Worm (Caenorhabditis elegans): ENCODE measurements around the gene K10C2.8.
A peak's percentile ranks its signal among the peaks of the same experiment; 100 is the strongest.

The K10C2.8 gene

DNA sequence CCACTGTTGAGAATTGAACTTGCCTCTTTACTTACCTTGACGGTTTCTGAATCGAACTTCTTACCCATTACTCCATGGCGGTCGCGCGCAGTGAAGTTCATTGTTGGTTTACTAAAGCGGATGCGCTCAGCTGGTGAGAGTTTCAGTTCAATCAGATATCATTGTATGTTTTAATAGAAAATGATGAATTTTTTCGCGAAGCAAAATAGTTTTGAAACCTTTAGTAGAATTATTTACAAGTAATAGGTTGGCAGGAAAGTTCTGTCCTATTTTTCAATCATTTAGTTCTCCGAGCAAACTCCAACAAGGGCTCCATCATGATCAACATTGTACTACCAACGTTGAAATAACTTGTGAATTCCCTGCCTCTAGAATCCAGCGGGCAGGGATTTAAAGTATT lies 30.0 kb upstream of the K10C2.8 start, which contains the start of gene C15B12.3:
Gene C15B12.3 (minus strand): TSS at position 101 of the 400 bp plus-strand sequence.
- no peak for TF ChIP-seq dmd-4 (tag; optimal IDR thresholded peaks at IDR 0.05)
- no peak for TF ChIP-seq lsy-2 (tag; optimal IDR thresholded peaks at IDR 0.05)
- no peak for TF ChIP-seq nhr-77 (tag; optimal IDR thresholded peaks at IDR 0.05)
- TF ChIP-seq snpc-4 (tag; optimal IDR thresholded peaks at IDR 0.05), result no peak
- no peak for TF ChIP-seq ztf-4 (tag; optimal IDR thresholded peaks at IDR 0.05)
- no peak for TF ChIP-seq elt-1 (tag; optimal IDR thresholded peaks at IDR 0.05)
- no peak for TF ChIP-seq R02D3.7 (tag; optimal IDR thresholded peaks at IDR 0.05)
- TF ChIP-seq C34F6.9 (tag; optimal IDR thresholded peaks at IDR 0.05), result no peak
- TF ChIP-seq egl-27 (tag; optimal IDR thresholded peaks at IDR 0.05), result no peak
- no peak for TF ChIP-seq crh-2 (tag; optimal IDR thresholded peaks at IDR 0.05)
- TF ChIP-seq ceh-82 (tag; optimal IDR thresholded peaks at IDR 0.05), result no peak
- TF ChIP-seq sma-9 (GFP tag; optimal IDR thresholded peaks at IDR 0.05), result no peak
- no peak for TF ChIP-seq sma-9 (tag; optimal IDR thresholded peaks at IDR 0.05)
- no peak for TF ChIP-seq nhr-21 (tag; optimal IDR thresholded peaks at IDR 0.05)
- no peak for TF ChIP-seq gmeb-1 (tag; optimal IDR thresholded peaks at IDR 0.05)
- no peak for TF ChIP-seq mab-5 (tag; optimal IDR thresholded peaks at IDR 0.05)

DNA sequence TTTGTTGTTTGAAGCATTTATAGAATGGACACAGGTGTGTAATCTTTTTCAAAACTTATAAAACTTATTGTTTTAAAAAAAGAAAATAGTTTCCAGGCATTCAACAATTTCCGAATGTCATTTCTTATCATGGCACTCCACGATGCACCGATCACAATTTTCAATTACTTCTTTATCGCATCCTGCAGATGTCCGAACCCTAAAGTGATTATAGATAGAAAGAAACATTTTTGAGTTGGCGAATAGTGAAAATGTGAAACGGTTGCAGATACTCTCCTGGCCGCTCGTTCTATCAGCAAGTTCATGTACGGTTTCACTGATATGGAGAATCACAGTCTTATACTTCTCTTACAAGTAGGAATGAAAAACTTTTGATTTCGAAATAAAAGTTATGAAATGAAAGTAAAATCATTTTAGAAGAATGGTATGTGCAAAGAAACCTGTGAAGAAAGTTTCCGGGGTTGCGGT lies 25.6 kb upstream of the K10C2.8 start, which contains the start of gene C15B12.2:
Gene C15B12.2 (plus strand): TSS at position 418 of the 468 bp plus-strand sequence.
- TF ChIP-seq crh-2 (tag; optimal IDR thresholded peaks at IDR 0.05) (peak; percentile 31), sma-9 (GFP tag; optimal IDR thresholded peaks at IDR 0.05) (peak; percentile 46), sma-9 (tag; optimal IDR thresholded peaks at IDR 0.05) (no peak), fos-1 (tag; optimal IDR thresholded peaks at IDR 0.05) (peak; percentile 71), nhr-10 (tag; optimal IDR thresholded peaks at IDR 0.05) (no peak)

DNA sequence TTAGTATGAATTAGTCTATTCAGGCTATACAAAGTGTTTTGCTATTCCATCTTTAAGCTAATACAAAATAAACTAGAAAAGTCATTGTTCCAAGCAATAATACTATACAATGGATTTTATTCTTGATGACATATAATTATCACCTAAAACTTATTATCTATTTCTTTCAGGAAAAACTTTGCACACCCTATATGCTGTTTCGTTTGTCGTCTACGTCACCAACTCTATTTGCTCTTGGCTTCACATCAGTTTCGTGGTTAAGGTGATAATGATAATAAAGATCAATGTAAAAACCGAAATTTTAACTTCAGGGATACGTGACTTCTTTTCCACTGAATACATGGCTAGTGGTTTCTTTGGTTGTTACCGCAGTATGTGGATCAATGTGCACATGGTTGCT lies 25.0 kb upstream of the K10C2.8 start:
- TF ChIP-seq elt-1 (tag; optimal IDR thresholded peaks at IDR 0.05), result no peak
- TF ChIP-seq sma-9 (GFP tag; optimal IDR thresholded peaks at IDR 0.05), result peak; percentile 34
- TF ChIP-seq sma-9 (tag; optimal IDR thresholded peaks at IDR 0.05), result no peak
- peak; percentile 55 for TF ChIP-seq fos-1 (tag; optimal IDR thresholded peaks at IDR 0.05)

DNA sequence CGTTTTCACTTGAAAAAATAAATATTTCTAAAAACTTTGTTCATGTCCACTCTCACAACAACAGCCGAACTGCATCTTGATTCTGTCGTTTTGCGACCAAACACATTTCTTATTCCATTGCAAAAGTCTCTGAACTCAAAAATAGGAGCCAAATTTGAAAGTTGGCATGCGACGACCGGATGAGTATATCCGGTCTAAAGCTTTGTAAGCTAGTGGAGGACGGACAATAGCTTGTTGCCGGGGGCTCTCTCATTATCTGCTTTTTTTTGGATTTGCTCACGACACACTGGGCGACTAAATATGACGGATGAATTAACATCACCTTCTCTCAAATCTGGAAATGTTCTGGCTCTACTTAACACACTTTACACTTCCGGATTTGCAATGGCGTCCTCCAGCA lies 24.3 kb upstream of the K10C2.8 start, which contains the start of gene K04E7.1:
Gene K04E7.1 (plus strand): TSS at position 301 of the 400 bp plus-strand sequence.
- TF ChIP-seq nhr-11 (tag; optimal IDR thresholded peaks at IDR 0.05) (no peak), alr-1 (tag; optimal IDR thresholded peaks at IDR 0.05) (no peak), dmd-4 (tag; optimal IDR thresholded peaks at IDR 0.05) (no peak), gmeb-1 (tag; optimal IDR thresholded peaks at IDR 0.05) (no peak), skn-1 (tag; optimal IDR thresholded peaks at IDR 0.05) (no peak), sem-4 (tag; optimal IDR thresholded peaks at IDR 0.05) (no peak)

DNA sequence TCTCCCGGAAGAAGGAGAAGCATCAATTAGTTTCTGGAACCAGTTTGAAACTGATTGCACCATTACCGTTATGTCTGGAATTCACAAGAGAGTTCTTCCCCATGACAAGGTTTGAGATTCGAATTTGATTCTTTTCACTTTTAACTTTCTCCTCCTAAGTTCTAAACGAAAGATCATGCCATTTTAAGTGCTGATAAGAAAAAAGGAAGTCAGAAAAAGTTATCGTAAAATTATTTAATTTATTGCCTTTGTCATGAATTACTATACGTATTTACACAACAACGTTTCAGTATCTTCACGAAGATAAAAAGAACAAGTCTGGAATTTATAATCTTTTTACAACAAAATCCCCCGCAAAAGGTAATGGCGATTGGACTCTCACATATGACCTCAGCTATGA lies 22.7 kb upstream of the K10C2.8 start:
- TF ChIP-seq ceh-16 (tag; optimal IDR thresholded peaks at IDR 0.05) (no peak), fos-1 (tag; optimal IDR thresholded peaks at IDR 0.05) (peak; percentile 44), blmp-1 (tag; optimal IDR thresholded peaks at IDR 0.05; ENCODE audit: insufficient read depth) (no peak), elt-3 (tag; optimal IDR thresholded peaks at IDR 0.05) (no peak), crh-2 (tag; optimal IDR thresholded peaks at IDR 0.05) (peak; percentile 5)

DNA sequence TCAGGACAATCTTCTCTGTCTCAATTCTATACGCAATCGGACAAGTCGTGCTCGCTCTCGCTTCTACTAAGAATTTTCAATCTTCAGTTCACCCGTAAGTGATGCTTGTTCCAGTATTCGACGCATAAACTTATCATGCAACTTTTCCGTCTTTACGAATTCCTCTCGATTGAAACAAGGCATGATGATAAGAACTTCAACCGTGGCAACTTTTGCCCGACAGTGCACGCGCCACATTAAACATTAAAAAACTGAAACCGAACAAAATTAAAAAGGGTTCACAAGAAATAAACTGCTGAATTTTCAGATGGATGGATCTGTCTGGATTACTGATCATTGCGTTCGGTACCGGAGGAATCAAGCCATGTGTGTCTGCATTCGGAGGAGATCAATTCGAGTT lies 21.0 kb upstream of the K10C2.8 start:
- peak; percentile 29 for TF ChIP-seq fos-1 (tag; optimal IDR thresholded peaks at IDR 0.05)
- no peak for TF ChIP-seq ZK546.5 (tag; optimal IDR thresholded peaks at IDR 0.05)

DNA sequence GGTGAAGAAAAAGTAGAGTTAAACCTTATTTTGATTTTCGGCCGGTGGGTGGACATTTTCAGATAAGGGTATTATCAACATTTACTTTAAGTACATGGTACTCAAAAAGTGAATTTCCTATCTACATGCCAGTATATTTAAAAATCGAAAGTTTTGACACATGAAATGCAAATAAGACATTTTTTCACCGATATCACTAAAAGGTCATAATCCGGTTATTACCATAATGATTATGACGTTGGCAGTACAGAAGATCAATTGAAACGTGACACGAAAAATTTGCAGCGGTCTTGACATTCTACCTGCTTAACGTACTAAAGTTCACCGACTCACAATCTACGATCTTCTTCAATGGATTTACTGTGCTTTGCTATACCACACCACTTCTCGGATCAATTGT lies 20.6 kb upstream of the K10C2.8 start:
- TF ChIP-seq sma-3 (GFP tag; optimal IDR thresholded peaks at IDR 0.05) (no peak), nhr-11 (tag; optimal IDR thresholded peaks at IDR 0.05) (no peak), elt-3 (tag; optimal IDR thresholded peaks at IDR 0.05) (no peak), aly-2 (tag; optimal IDR thresholded peaks at IDR 0.05) (no peak), gmeb-1 (tag; optimal IDR thresholded peaks at IDR 0.05) (peak; percentile 17), sma-9 (GFP tag; optimal IDR thresholded peaks at IDR 0.05) (peak; percentile 9), sma-9 (tag; optimal IDR thresholded peaks at IDR 0.05) (no peak)

DNA sequence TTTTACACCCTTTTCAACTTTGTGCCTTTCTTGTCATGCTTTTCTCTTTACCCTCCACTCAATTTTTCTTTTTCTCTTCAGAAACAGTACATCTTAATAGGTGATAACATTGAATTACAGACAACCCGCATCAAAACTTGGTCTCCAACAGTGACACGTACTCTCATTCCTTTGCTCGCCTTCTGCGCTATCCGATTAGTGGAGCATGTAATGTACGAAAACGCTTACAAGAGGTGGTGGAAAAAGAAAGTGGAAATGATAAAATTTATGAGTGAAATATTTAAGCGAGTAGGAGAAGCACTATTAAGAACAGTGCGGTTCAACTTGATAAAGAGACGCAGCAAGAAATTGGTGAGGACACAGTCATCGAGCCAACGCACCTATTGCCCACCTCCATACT lies 19.1 kb upstream of the K10C2.8 start, which contains the start of gene pept-1:
Gene pept-1 (plus strand): TSS at position 306 of the 400 bp plus-strand sequence.
- TF ChIP-seq ama-1 (optimal IDR thresholded peaks at IDR 0.05), result no peak
- TF ChIP-seq sma-9 (GFP tag; optimal IDR thresholded peaks at IDR 0.05), result peak; percentile 68
- TF ChIP-seq sma-9 (tag; optimal IDR thresholded peaks at IDR 0.05), result no peak
- no peak for TF ChIP-seq alr-1 (tag; optimal IDR thresholded peaks at IDR 0.05)
- TF ChIP-seq R02D3.7 (tag; optimal IDR thresholded peaks at IDR 0.05), result no peak
- TF ChIP-seq sem-4 (tag; optimal IDR thresholded peaks at IDR 0.05), result no peak
- no peak for TF ChIP-seq C34F6.9 (tag; optimal IDR thresholded peaks at IDR 0.05)
- peak; percentile 44 for TF ChIP-seq egl-27 (tag; optimal IDR thresholded peaks at IDR 0.05)
- no peak for TF ChIP-seq blmp-1 (tag; optimal IDR thresholded peaks at IDR 0.05; ENCODE audit: insufficient read depth)
- TF ChIP-seq nhr-23 (tag; optimal IDR thresholded peaks at IDR 0.05), result no peak
- peak; percentile 92 for TF ChIP-seq fos-1 (tag; optimal IDR thresholded peaks at IDR 0.05)
- TF ChIP-seq crh-2 (tag; optimal IDR thresholded peaks at IDR 0.05), result peak; percentile 70
- no peak for TF ChIP-seq mdl-1 (tag; optimal IDR thresholded peaks at IDR 0.05)
- no peak for TF ChIP-seq skn-1 (tag; optimal IDR thresholded peaks at IDR 0.05)
- TF ChIP-seq zag-1 (tag; optimal IDR thresholded peaks at IDR 0.05), result no peak
- peak; percentile 63 for TF ChIP-seq F13H6.1 (tag; optimal IDR thresholded peaks at IDR 0.05)
- TF ChIP-seq gmeb-1 (tag; optimal IDR thresholded peaks at IDR 0.05), result peak; percentile 46
